Worm (Caenorhabditis elegans) whole organism, L4 larva: ENCODE data around the gene unc-51.

Source experiments
- F44E2.7 ChIP-seq: fragments of 200-800 bp; sonication (Bioruptor generic); IDR thresholded peaks from 2 replicates; pipeline ENCODE4 v2.1.2; 2022; ENCODE audit warnings: missing genetic modification characterization, missing compliant biosample characterization
- F49E8.2 ChIP-seq: sonication (generic microtip); optimal IDR thresholded peaks from 2 replicates; lab custom pipeline; 2016; ENCODE audit warnings: missing compliant biosample characterization, mild to moderate bottlenecking, missing genetic modification characterization, borderline replicate concordance
- T20F7.1 ChIP-seq: fragments of 200-800 bp; sonication (Bioruptor generic); optimal IDR thresholded peaks from 2 replicates; lab custom pipeline; 2018; ENCODE audit warnings: mild to moderate bottlenecking, missing genetic modification characterization, missing compliant biosample characterization
- Y105C5A.15 ChIP-seq: fragments of 200-800 bp; sonication (Bioruptor generic); IDR thresholded peaks from 2 replicates; pipeline ENCODE4 v1.3.6; 2022; ENCODE audit warnings: missing genetic modification characterization, missing compliant biosample characterization
- Y75B8A.6 ChIP-seq: fragments of 200-800 bp; sonication (Bioruptor generic); IDR thresholded peaks from 2 replicates; pipeline ENCODE4 v1.3.6; 2022; ENCODE audit warnings: missing genetic modification reagents, missing genetic modification characterization, missing compliant biosample characterization
- aha-1 ChIP-seq: fragments of 150-350 bp; peaks from one replicate; lab custom pipeline; 2014; ENCODE audit warnings: missing biosample characterization, missing genetic modification characterization
- ama-1 ChIP-seq: fragments of 150-350 bp; optimal IDR thresholded peaks from 2 replicates; lab custom pipeline; 2014; ENCODE audit warnings: inconsistent platforms, mixed read lengths
- ceh-44 ChIP-seq: fragments of 200-800 bp; sonication (Bioruptor generic); IDR thresholded peaks from 2 replicates; pipeline ENCODE4 v1.3.6; 2022; ENCODE audit warnings: missing genetic modification reagents, missing genetic modification characterization, missing compliant biosample characterization
- cey-2 ChIP-seq: sonication (generic microtip); optimal IDR thresholded peaks from 3 replicates; lab custom pipeline; 2017; ENCODE audit warnings: missing genetic modification characterization, mild to moderate bottlenecking, missing compliant biosample characterization, antibody characterized with exemption, borderline replicate concordance; ENCODE audit not compliant: insufficient read depth
- daf-8 ChIP-seq: fragments of 200-800 bp; sonication (Bioruptor generic); IDR thresholded peaks from 2 replicates; pipeline ENCODE4 v1.3.6; 2022; ENCODE audit warnings: missing genetic modification characterization, missing compliant biosample characterization
- dmd-6 ChIP-seq: fragments of 200-800 bp; sonication (Bioruptor generic); IDR thresholded peaks from 2 replicates; pipeline ENCODE4 v1.3.6; 2022; ENCODE audit warnings: missing genetic modification reagents, missing genetic modification characterization, missing compliant biosample characterization
- dmd-8 ChIP-seq: fragments of 200-800 bp; sonication (Bioruptor generic); IDR thresholded peaks from 2 replicates; pipeline ENCODE4 v1.3.6; 2022; ENCODE audit warnings: missing genetic modification characterization, missing compliant biosample characterization
- dve-1 ChIP-seq: sonication (generic microtip); optimal IDR thresholded peaks from 2 replicates; lab custom pipeline; 2017; ENCODE audit warnings: antibody characterized with exemption, mild to moderate bottlenecking, missing genetic modification characterization, missing compliant biosample characterization; ENCODE audit not compliant: insufficient read depth
- egl-27 ChIP-seq: sonication (generic microtip); optimal IDR thresholded peaks from 3 replicates; lab custom pipeline; 2017; ENCODE audit warnings: missing biosample characterization, missing genetic modification reagents, missing genetic modification characterization
- fkh-10 ChIP-seq: fragments of 150-350 bp; optimal IDR thresholded peaks from 2 replicates; lab custom pipeline; 2014; ENCODE audit warnings: missing biosample characterization, missing genetic modification reagents, missing genetic modification characterization
- hif-1 ChIP-seq, 2 experiments: sonication (generic microtip); optimal IDR thresholded peaks; 2 replicates each; lab custom pipeline; 2016 to 2017; ENCODE audit warnings: missing compliant biosample characterization in 2 of 2, missing genetic modification characterization in 2 of 2, missing genetic modification reagents in 2 of 2, missing genotype in 2 of 2, mild to moderate bottlenecking in 1 of 2
- hlh-30 ChIP-seq: sonication (generic microtip); optimal IDR thresholded peaks from 2 replicates; lab custom pipeline; 2017; ENCODE audit warnings: antibody characterized with exemption, mild to moderate bottlenecking, missing genetic modification characterization, missing compliant biosample characterization; ENCODE audit not compliant: insufficient read depth
- hmg-1.1 ChIP-seq: fragments of 200-800 bp; sonication (Bioruptor generic); IDR thresholded peaks from 2 replicates; pipeline ENCODE4 v1.3.6; 2022; ENCODE audit warnings: missing genetic modification reagents, missing genetic modification characterization, missing compliant biosample characterization
- lim-7 ChIP-seq: fragments of 200-800 bp; sonication (Bioruptor generic); IDR thresholded peaks from 2 replicates; pipeline ENCODE4 v1.3.6; 2022; ENCODE audit warnings: missing genetic modification characterization, missing compliant biosample characterization
- lin-15B ChIP-seq: fragments of 150-350 bp; sonication (generic microtip); optimal IDR thresholded peaks from 3 replicates; lab custom pipeline; 2014; ENCODE audit warnings: missing biosample characterization, missing genetic modification characterization
- lsy-2 ChIP-seq, 2 experiments: fragments of 150-350 bp in 1 of 2; sonication (generic microtip) in 1 of 2; optimal IDR thresholded peaks; 2 replicates each; lab custom pipeline; 2014 to 2017; ENCODE audit warnings: missing biosample characterization in 2 of 2, missing genetic modification characterization in 2 of 2
- mep-1 ChIP-seq: fragments of 150-350 bp; sonication (generic microtip); optimal IDR thresholded peaks from 3 replicates; lab custom pipeline; 2014; ENCODE audit warnings: missing biosample characterization, missing genetic modification characterization
- nhr-11 ChIP-seq: fragments of 150-350 bp; optimal IDR thresholded peaks from 2 replicates; lab custom pipeline; 2014; ENCODE audit warnings: missing biosample characterization, missing genetic modification characterization
- nhr-28 ChIP-seq: fragments of 150-350 bp; optimal IDR thresholded peaks from 2 replicates; lab custom pipeline; 2014; ENCODE audit warnings: missing biosample characterization, missing genetic modification characterization
- nhr-42 ChIP-seq: fragments of 200-800 bp; sonication (Bioruptor generic); IDR thresholded peaks from 2 replicates; pipeline ENCODE4 v1.3.6; 2022; ENCODE audit warnings: missing genetic modification characterization, missing compliant biosample characterization
- nhr-6 ChIP-seq: fragments of 150-350 bp; optimal IDR thresholded peaks from 2 replicates; lab custom pipeline; 2014; ENCODE audit warnings: missing biosample characterization, missing genetic modification characterization
- pha-4 ChIP-seq, 2 experiments: fragments of 150-350 bp in 1 of 2; fragments of 200-800 bp in 1 of 2; sonication (Bioruptor generic) in 1 of 2; IDR thresholded peaks in 1 of 2; optimal IDR thresholded peaks in 1 of 2; 2 replicates each; pipeline versions ENCODE4 v1.3.6 to Lab custom; 2014 to 2022; ENCODE audit warnings: missing genetic modification characterization in 2 of 2, missing genetic modification reagents in 2 of 2, missing biosample characterization in 1 of 2, missing compliant biosample characterization in 1 of 2
- php-3 ChIP-seq: fragments of 200-800 bp; sonication (Bioruptor generic); IDR thresholded peaks from 2 replicates; pipeline ENCODE4 v1.3.6; 2022; ENCODE audit warnings: missing genetic modification reagents, missing genetic modification characterization, missing compliant biosample characterization
- sdz-12 ChIP-seq: fragments of 200-800 bp; sonication (Bioruptor generic); optimal IDR thresholded peaks from 2 replicates; lab custom pipeline; 2018; ENCODE audit warnings: mild to moderate bottlenecking, missing genetic modification characterization, missing compliant biosample characterization
- skn-1 ChIP-seq: fragments of 150-350 bp; optimal IDR thresholded peaks from 2 replicates; lab custom pipeline; 2014; ENCODE audit warnings: missing biosample characterization, missing genetic modification characterization
- tag-97 ChIP-seq: fragments of 200-800 bp; sonication (Bioruptor generic); IDR thresholded peaks from 2 replicates; pipeline ENCODE4 v1.3.6; 2022; ENCODE audit warnings: missing genetic modification characterization, missing compliant biosample characterization
- zip-2 ChIP-seq: fragments of 150-350 bp; optimal IDR thresholded peaks from 2 replicates; lab custom pipeline; 2014; ENCODE audit warnings: missing biosample characterization, missing genetic modification characterization
- ztf-11 ChIP-seq: fragments of 150-350 bp; optimal IDR thresholded peaks from 2 replicates; lab custom pipeline; 2014; ENCODE audit warnings: missing biosample characterization, missing genetic modification characterization
- ztf-7 ChIP-seq: fragments of 150-350 bp; optimal IDR thresholded peaks from 2 replicates; lab custom pipeline; 2014; ENCODE audit warnings: missing biosample characterization, missing genetic modification characterization

The unc-51 gene

ce11 chrV:20004385-20004784, at the start of gene unc-51:
unc-51 (minus strand) TSS chrV:20004485.
- TF ChIP-seq nhr-11 (no peak), dmd-6 (GFP tag; lab: Robert Waterston, UW) (0 out of 2 replicates have a peak, but pooled peaks have one; percentile 10), aha-1 (tag; lab: Kevin White, UChicago) (no peak), hlh-30 (peak; percentile 77), nhr-28 (peak; percentile 19), ztf-11 (tag; lab: Kevin White, UChicago) (no peak), lsy-2 (tag; optimal IDR thresholded peaks at IDR 0.05; lab: Kevin White, UChicago) (peak in 1 of 2 experiments; percentile 29), mep-1 (peak; percentile 47), dve-1 (peak; percentile 11)

- TF ChIP-seq sdz-12 (GFP tag; lab: Kevin White, UChicago) = no peak
- peak; percentile 5 for TF ChIP-seq aha-1 (tag; lab: Kevin White, UChicago)
- TF ChIP-seq Y75B8A.6 (GFP tag; lab: Robert Waterston, UW) = no peak
- no peak for TF ChIP-seq php-3 (GFP tag; lab: Robert Waterston, UW)
- TF ChIP-seq ceh-44 = no peak
- TF ChIP-seq zip-2 = no peak
These were observed 44.8 kb upstream of the unc-51 start, which contains the start of gene srh-233 for ce11 chrV:20049065-20049464. srh-233 (plus strand) TSS chrV:20049365.

ce11 chrV:20047310-20047709, 43.0 kb upstream of the unc-51 start, which contains the start of gene spe-19:
spe-19 (minus strand) TSS chrV:20047410.
- no peak for TF ChIP-seq daf-8 (GFP tag; lab: Robert Waterston, UW)
- TF ChIP-seq fkh-10 (GFP tag; lab: Kevin White, UChicago) = no peak
- TF ChIP-seq dmd-8 (GFP tag; lab: Robert Waterston, UW) = no peak
- TF ChIP-seq ztf-7 (tag; lab: Kevin White, UChicago) = no peak
- TF ChIP-seq hif-1 (tag; optimal IDR thresholded peaks at IDR 0.05; lab: Kevin White, UChicago) = no peak
- no peak for TF ChIP-seq tag-97 (GFP tag; lab: Robert Waterston, UW)
- no peak for TF ChIP-seq pha-4 (GFP tag; IDR thresholded peaks at IDR 0.05; lab: Robert Waterston, UW)
- no peak for TF ChIP-seq pha-4 (tag; optimal IDR thresholded peaks at IDR 0.05; lab: Kevin White, UChicago)
- TF ChIP-seq nhr-6 = no peak
- no peak for TF ChIP-seq F49E8.2
- TF ChIP-seq lim-7 (GFP tag; lab: Robert Waterston, UW) = no peak
- no peak for TF ChIP-seq hlh-30
- no peak for TF ChIP-seq Y75B8A.6 (GFP tag; lab: Robert Waterston, UW)
- no peak for TF ChIP-seq dmd-6 (GFP tag; lab: Robert Waterston, UW)
- no peak for TF ChIP-seq skn-1 (tag; lab: Kevin White, UChicago)
- no peak for TF ChIP-seq Y105C5A.15 (GFP tag; lab: Robert Waterston, UW)

- TF ChIP-seq lin-15B (tag; lab: Kevin White, UChicago) = no peak
- no peak for TF ChIP-seq nhr-42 (GFP tag; lab: Robert Waterston, UW)
- TF ChIP-seq skn-1 (tag; lab: Kevin White, UChicago) = no peak
- no peak for TF ChIP-seq ama-1 (lab: Kevin White, UChicago)
- TF ChIP-seq zip-2 = no peak
- no peak for TF ChIP-seq T20F7.1 (GFP tag; lab: Kevin White, UChicago)
- no peak for TF ChIP-seq tag-97 (GFP tag; lab: Robert Waterston, UW)
- no peak for TF ChIP-seq cey-2 (tag; lab: Kevin White, UChicago)
- no peak for TF ChIP-seq egl-27
These were observed 33.0 kb upstream of the unc-51 start, which contains the start of gene Y113G7A.16 for ce11 chrV:20037287-20037686. Y113G7A.16 (plus strand) TSS chrV:20037587.

- TF ChIP-seq hmg-1.1 (GFP tag; lab: Robert Waterston, UW) = no peak
- 0 out of 2 replicates have a peak, but pooled peaks have one; percentile 62 for TF ChIP-seq F44E2.7 (GFP tag; lab: Robert Waterston, UW)
These were observed 30.6 kb upstream of the unc-51 start for ce11 chrV:20034912-20035311.
